Fruit fly (Drosophila melanogaster): ENCODE results near the gene Fip1.

DNA sequence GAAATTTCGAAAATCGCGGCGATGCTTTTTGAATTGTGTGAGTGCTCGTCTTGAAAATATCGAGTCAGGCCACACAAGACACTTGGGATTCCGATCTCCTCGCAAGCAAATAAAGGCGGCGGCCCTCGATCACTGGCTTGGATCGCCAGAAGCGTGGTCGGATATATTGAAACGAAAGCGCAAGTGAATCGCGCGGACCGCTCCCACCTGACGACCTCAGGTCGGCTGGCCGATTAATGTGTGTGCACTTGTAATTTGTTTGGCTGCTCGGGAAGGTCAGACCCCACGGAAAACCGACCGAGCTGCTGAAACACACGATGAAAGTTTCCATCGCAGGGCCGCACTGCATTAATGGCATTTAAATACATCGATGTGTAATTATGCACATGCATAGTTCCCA lies 9.4 kb upstream of the Fip1 start:
- TF ChIP-seq CG7101 (tag; optimal IDR thresholded peaks at IDR 0.05) (no peak), kay (GFP tag; ENCODE audit: borderline replicate concordance) (no peak), bab1 (GFP tag; optimal IDR thresholded peaks at IDR 0.05) (no peak), Clk (GFP tag; optimal IDR thresholded peaks at IDR 0.05) (no peak), CG5204 (GFP tag; optimal IDR thresholded peaks at IDR 0.05) (no peak), CG7045 (GFP tag; optimal IDR thresholded peaks at IDR 0.05) (no peak), pad (GFP tag; optimal IDR thresholded peaks at IDR 0.05) (no peak), Mnt (GFP tag; optimal IDR thresholded peaks at IDR 0.05) (no peak)
